Worm (Caenorhabditis elegans): ENCODE results near the gene C50D2.6.

Gene C50D2.6

DNA sequence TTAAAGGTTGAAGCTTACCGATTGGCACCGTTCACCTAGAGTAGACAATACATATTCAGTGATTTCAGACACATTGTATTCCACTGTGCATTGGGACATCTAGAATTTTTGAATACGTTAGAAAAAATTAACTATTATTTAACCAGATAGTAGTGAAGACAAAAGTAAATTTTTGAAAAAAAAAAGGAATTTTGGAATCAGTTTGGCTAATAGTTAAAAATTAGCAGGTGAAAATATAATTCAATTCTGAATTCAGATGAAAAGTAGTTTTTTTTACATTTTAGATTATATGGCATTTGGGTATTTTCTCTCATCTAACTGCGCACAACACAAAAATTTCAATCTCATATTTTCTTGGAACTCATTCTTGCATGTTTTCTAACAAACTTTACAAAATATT is 40.7 kb downstream of the C50D2.6 start, which contains the start of gene nmur-2:
Gene nmur-2 (minus strand): TSS at position 101 of the 400 bp plus-strand sequence.
- no peak for TF ChIP-seq snpc-4 (tag; optimal IDR thresholded peaks at IDR 0.05)
- no peak for TF ChIP-seq mab-5 (tag; optimal IDR thresholded peaks at IDR 0.05)
- TF ChIP-seq ceh-43 (GFP tag; optimal IDR thresholded peaks at IDR 0.05) = no peak
- TF ChIP-seq blmp-1 (tag; optimal IDR thresholded peaks at IDR 0.05) = no peak
- TF ChIP-seq drap-1 (GFP tag; optimal IDR thresholded peaks at IDR 0.05) = no peak
- TF ChIP-seq mls-2 (tag; optimal IDR thresholded peaks at IDR 0.05) = no peak
- TF ChIP-seq lin-13 (tag; optimal IDR thresholded peaks at IDR 0.05) = no peak

- TF ChIP-seq lin-32 (GFP tag; optimal IDR thresholded peaks at IDR 0.05) = no peak
- no peak for TF ChIP-seq cnd-1 (tag; optimal IDR thresholded peaks at IDR 0.05)
- TF ChIP-seq lin-13 (tag; optimal IDR thresholded peaks at IDR 0.05) = no peak
- TF ChIP-seq ces-1 (GFP tag; optimal IDR thresholded peaks at IDR 0.05) = no peak
- TF ChIP-seq nhr-12 (tag; optimal IDR thresholded peaks at IDR 0.05) = no peak
- no peak for TF ChIP-seq elt-3 (tag; optimal IDR thresholded peaks at IDR 0.05)
- no peak for TF ChIP-seq nhr-2 (tag; optimal IDR thresholded peaks at IDR 0.05)
- TF ChIP-seq zip-8 (tag; optimal IDR thresholded peaks at IDR 0.05) = no peak
- no peak for TF ChIP-seq snpc-4 (tag; optimal IDR thresholded peaks at IDR 0.05)
- TF ChIP-seq ham-2 (GFP tag; optimal IDR thresholded peaks at IDR 0.05) = no peak
- TF ChIP-seq blmp-1 (tag; optimal IDR thresholded peaks at IDR 0.05) = no peak
- no peak for TF ChIP-seq unc-120 (tag; optimal IDR thresholded peaks at IDR 0.05; ENCODE audit: poor library complexity, severe bottlenecking)
- TF ChIP-seq ceh-43 (GFP tag; optimal IDR thresholded peaks at IDR 0.05) = no peak
- no peak for TF ChIP-seq ceh-83 (GFP tag; optimal IDR thresholded peaks at IDR 0.05)
- TF ChIP-seq unc-62 (GFP tag; optimal IDR thresholded peaks at IDR 0.05) = no peak
- TF ChIP-seq elt-1 (tag; optimal IDR thresholded peaks at IDR 0.05; ENCODE audit: borderline replicate concordance, insufficient read depth) = no peak
- TF ChIP-seq nhr-237 (tag; optimal IDR thresholded peaks at IDR 0.05) = no peak
- TF ChIP-seq bed-3 (GFP tag; optimal IDR thresholded peaks at IDR 0.05) = no peak
- no peak for TF ChIP-seq hlh-1 (tag; optimal IDR thresholded peaks at IDR 0.05)
- TF ChIP-seq pha-4 (tag; optimal IDR thresholded peaks at IDR 0.05) = no peak
Observed at ce11 chrII:128929-129328, 44.7 kb downstream of the C50D2.6 start, which contains the start of gene srd-3. Gene srd-3, minus strand, starts transcription at chrII:129029.

DNA sequence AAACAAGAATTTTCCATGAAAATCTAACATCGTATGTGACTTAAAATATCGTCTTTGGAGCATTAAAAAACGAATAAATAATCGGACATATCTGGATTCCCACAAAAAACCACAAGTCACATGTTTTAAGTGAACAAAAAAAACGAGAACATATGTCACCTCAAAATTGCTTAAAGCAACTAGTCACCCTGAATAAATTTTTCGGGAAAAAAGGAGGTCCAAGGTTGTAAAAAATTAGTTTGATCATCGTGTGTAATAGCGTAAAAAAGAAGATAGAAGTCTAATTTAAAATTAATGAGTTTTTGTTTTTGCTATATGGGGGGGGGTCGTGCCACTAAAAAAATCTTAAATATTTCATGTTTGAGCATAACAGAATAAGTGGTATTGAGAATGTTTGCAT is 45.5 kb downstream of the C50D2.6 start:
- no peak for TF ChIP-seq nhr-76 (tag; optimal IDR thresholded peaks at IDR 0.05)
- no peak for TF ChIP-seq unc-120 (tag; optimal IDR thresholded peaks at IDR 0.05; ENCODE audit: poor library complexity, severe bottlenecking)
- no peak for TF ChIP-seq nhr-2 (tag; optimal IDR thresholded peaks at IDR 0.05)
- no peak for TF ChIP-seq M03D4.4 (tag; optimal IDR thresholded peaks at IDR 0.05)
- no peak for TF ChIP-seq tbx-8 (GFP tag; optimal IDR thresholded peaks at IDR 0.05)
- no peak for TF ChIP-seq unc-62 (GFP tag; optimal IDR thresholded peaks at IDR 0.05)
- no peak for TF ChIP-seq nhr-237 (tag; optimal IDR thresholded peaks at IDR 0.05)
- TF ChIP-seq mep-1 (tag; optimal IDR thresholded peaks at IDR 0.05) = no peak
- no peak for TF ChIP-seq sem-2 (GFP tag; optimal IDR thresholded peaks at IDR 0.05)

- TF ChIP-seq mab-5 (tag; optimal IDR thresholded peaks at IDR 0.05) = peak; percentile 83
- no peak for TF ChIP-seq M03D4.4 (tag; optimal IDR thresholded peaks at IDR 0.05)
- no peak for TF ChIP-seq mep-1 (tag; optimal IDR thresholded peaks at IDR 0.05)
- peak; percentile 88 for TF ChIP-seq unc-62 (GFP tag; optimal IDR thresholded peaks at IDR 0.05)
- peak; percentile 29 for TF ChIP-seq hlh-1 (tag; optimal IDR thresholded peaks at IDR 0.05)
Observed at ce11 chrII:133548-134275, 49.5 kb downstream of the C50D2.6 start, which contains the start of gene cwn-1. Gene cwn-1, minus strand, starts transcription at chrII:133598.

- TF ChIP-seq flh-1 (GFP tag; optimal IDR thresholded peaks at IDR 0.05) = no peak
- TF ChIP-seq drap-1 (GFP tag; optimal IDR thresholded peaks at IDR 0.05) = no peak
- TF ChIP-seq pha-4 (tag; optimal IDR thresholded peaks at IDR 0.05) = no peak
- TF ChIP-seq elt-3 (tag; optimal IDR thresholded peaks at IDR 0.05) = no peak
Observed at ce11 chrII:135166-135565, 50.9 kb downstream of the C50D2.6 start, which contains the start of gene K10B4.1. Gene K10B4.1, plus strand, starts transcription at chrII:135466.
